Worm (Caenorhabditis elegans): Measurements from ENCODE around the gene T20B12.4.
A peak's percentile ranks its signal among the peaks of the same experiment; 100 is the strongest.

The T20B12.4 gene

ce11 chrIII:7338693-7339092, 28.8 kb upstream of the T20B12.4 start, which contains the start of gene kap-1 (continued):
- TF ChIP-seq rcor-1 (GFP tag; IDR thresholded peaks at IDR 0.05) (no peak), madf-10 (tag; optimal IDR thresholded peaks at IDR 0.05) (no peak), cebp-2 (GFP tag; IDR thresholded peaks at IDR 0.05) (peak; percentile 2; the same call in 1 of the 2 replicates), mes-4 (tag; optimal IDR thresholded peaks at IDR 0.05) (peak; percentile 34), ceh-91 (GFP tag; IDR thresholded peaks at IDR 0.05) (no peak), lsy-27 (tag; optimal IDR thresholded peaks at IDR 0.05; ENCODE audit: borderline replicate concordance, insufficient read depth) (no peak), C17E4.6 (GFP tag; IDR thresholded peaks at IDR 0.05) (no peak), nfya-2 (GFP tag; IDR thresholded peaks at IDR 0.05) (no peak), dox-1 (GFP tag; IDR thresholded peaks at IDR 0.05) (0 out of 2 replicates have a peak, but pooled peaks have one; percentile 25), hlh-12 (tag; optimal IDR thresholded peaks at IDR 0.05) (no peak), tbp1 (GFP tag; optimal IDR thresholded peaks at IDR 0.05) (peak; percentile 32), him-1 (tag; optimal IDR thresholded peaks at IDR 0.05) (peak; percentile 54), nfyb-1 (GFP tag; IDR thresholded peaks at IDR 0.05) (peak; percentile 44; the same call in 1 of the 2 replicates), dpff-1 (tag; optimal IDR thresholded peaks at IDR 0.05) (peak; percentile 62), madf-3 (GFP tag; IDR thresholded peaks at IDR 0.05) (no peak), F10E7.11 (tag; optimal IDR thresholded peaks at IDR 0.05) (no peak), sdz-38 (tag; optimal IDR thresholded peaks at IDR 0.05) (no peak), T07F8.4 (tag; optimal IDR thresholded peaks at IDR 0.05) (no peak), ccch-3 (GFP tag; optimal IDR thresholded peaks at IDR 0.05) (no peak), let-526 (GFP tag; IDR thresholded peaks at IDR 0.05) (peak; percentile 79; the same call in 1 of the 2 replicates), hmg-1.2 (GFP tag; IDR thresholded peaks at IDR 0.05) (peak; percentile 52), hrde-1 (tag; optimal IDR thresholded peaks at IDR 0.05; ENCODE audit: borderline replicate concordance) (peak; percentile 58), mcd-1 (GFP tag; IDR thresholded peaks at IDR 0.05) (peak; percentile 44), bed-1 (GFP tag; IDR thresholded peaks at IDR 0.05) (no peak), snpc-3.4 (tag; optimal IDR thresholded peaks at IDR 0.05) (peak; percentile 18), egl-18 (GFP tag; IDR thresholded peaks at IDR 0.05) (no peak), egrh-3 (GFP tag; IDR thresholded peaks at IDR 0.05) (no peak), akir-1 (GFP tag; optimal IDR thresholded peaks at IDR 0.05) (no peak), ztf-3 (GFP tag; optimal IDR thresholded peaks at IDR 0.05) (peak; percentile 5), lin-26 (GFP tag; IDR thresholded peaks at IDR 0.05) (peak; percentile 71; the same call in 1 of the 2 replicates), nhr-179 (tag; optimal IDR thresholded peaks at IDR 0.05) (no peak), rpc-1 (optimal IDR thresholded peaks at IDR 0.05) (no peak), rpc-1 (tag; optimal IDR thresholded peaks at IDR 0.05) (no peak), hmg-20 (GFP tag; IDR thresholded peaks at IDR 0.05) (no peak), Y95B8A.8 (GFP tag; IDR thresholded peaks at IDR 0.05) (no peak), nhr-27 (tag; optimal IDR thresholded peaks at IDR 0.05) (no peak), B0336.3 (GFP tag; IDR thresholded peaks at IDR 0.05) (peak; percentile 86), lag-1 (GFP tag; IDR thresholded peaks at IDR 0.05) (no peak), madf-8 (GFP tag; conservative IDR thresholded peaks at IDR 0.05) (no peak; the same call in 1 of the 2 replicates), T26A5.8 (tag; optimal IDR thresholded peaks at IDR 0.05) (peak; percentile 20), lin-40 (tag; optimal IDR thresholded peaks at IDR 0.05) (no peak), snpc-1.3 (tag; optimal IDR thresholded peaks at IDR 0.05; ENCODE audit: insufficient read depth) (peak; percentile 7), F39B2.1 (GFP tag; IDR thresholded peaks at IDR 0.05) (no peak), lsl-1 (GFP tag; optimal IDR thresholded peaks at IDR 0.05) (no peak), nhr-120 (GFP tag; IDR thresholded peaks at IDR 0.05) (0 out of 2 replicates have a peak, but pooled peaks have one; percentile 12), D2030.7 (GFP tag; IDR thresholded peaks at IDR 0.05) (no peak), athp-1 (tag; optimal IDR thresholded peaks at IDR 0.05) (peak; percentile 62), F49E8.2 (tag; optimal IDR thresholded peaks at IDR 0.05; ENCODE audit: insufficient read depth) (peak; percentile 22), F57A8.1 (GFP tag; optimal IDR thresholded peaks at IDR 0.05) (no peak)

Data from whole organism, young adult.